Comparison of ENCODE assay signal across 5 worm cellular contexts in genomic region chrV:1575493-1576084, ce11.
A peak's percentile ranks its signal among the peaks of the same experiment; 100 is the strongest.
TF ChIP-seq lines count a peak whose summit lies in the region.

No protein-coding gene starts in this region.

TF ChIP-seq in whole organism, L2 larva, 48 proteins besides CTCF, POLR2A, EP300 and RAD21:
- TF ChIP-seq ceh-82 (tag; optimal IDR thresholded peaks at IDR 0.05; lab: Kevin White, UChicago) (no peak), sem-4 (tag; optimal IDR thresholded peaks at IDR 0.05; lab: Kevin White, UChicago) (no peak), mab-5 (tag; optimal IDR thresholded peaks at IDR 0.05; lab: Kevin White, UChicago) (peak; percentile 65)

TF ChIP-seq in whole organism, early embryonic, 17 proteins besides CTCF, POLR2A, EP300 and RAD21:
- no peak for TF ChIP-seq hnd-1 (tag; optimal IDR thresholded peaks at IDR 0.05; lab: Kevin White, UChicago)
- peak; percentile 22 for TF ChIP-seq ceh-36 (tag; optimal IDR thresholded peaks at IDR 0.05; lab: Kevin White, UChicago)

TF ChIP-seq in whole organism, late embryonic, 69 proteins besides CTCF, POLR2A, EP300 and RAD21:
- TF ChIP-seq ceh-48 (tag; optimal IDR thresholded peaks at IDR 0.05; lab: Kevin White, UChicago) = no peak
- TF ChIP-seq tbx-2 (tag; optimal IDR thresholded peaks at IDR 0.05; lab: Kevin White, UChicago) = no peak
- no peak for TF ChIP-seq unc-42 (tag; optimal IDR thresholded peaks at IDR 0.05; lab: Kevin White, UChicago)
- no peak for TF ChIP-seq C38D4.7 (GFP tag; optimal IDR thresholded peaks at IDR 0.05; lab: Kevin White, UChicago)
- peak; percentile 27 for TF ChIP-seq dmd-4 (tag; optimal IDR thresholded peaks at IDR 0.05; lab: Kevin White, UChicago; ENCODE audit: borderline replicate concordance)
- peak; percentile 92 for TF ChIP-seq unc-55 (GFP tag; optimal IDR thresholded peaks at IDR 0.05; lab: Kevin White, UChicago)
- TF ChIP-seq K02D7.2 (tag; optimal IDR thresholded peaks at IDR 0.05; lab: Kevin White, UChicago) = no peak
- TF ChIP-seq che-1 (tag; optimal IDR thresholded peaks at IDR 0.05; lab: Kevin White, UChicago) = no peak
- peak; percentile 14 for TF ChIP-seq hlh-30 (tag; optimal IDR thresholded peaks at IDR 0.05; lab: Kevin White, UChicago; ENCODE audit: insufficient read depth)
- no peak for TF ChIP-seq ttx-3 (tag; optimal IDR thresholded peaks at IDR 0.05; lab: Kevin White, UChicago)
- no peak for TF ChIP-seq K09A11.1 (tag; optimal IDR thresholded peaks at IDR 0.05; lab: Kevin White, UChicago; ENCODE audit: insufficient read depth)
- TF ChIP-seq pqm-1 (tag; optimal IDR thresholded peaks at IDR 0.05; lab: Kevin White, UChicago) = no peak
- TF ChIP-seq ahr-1 (tag; optimal IDR thresholded peaks at IDR 0.05; lab: Kevin White, UChicago) = no peak
- peak; percentile 6 for TF ChIP-seq ceh-31 (tag; optimal IDR thresholded peaks at IDR 0.05; lab: Kevin White, UChicago)
- no peak for TF ChIP-seq ceh-2 (tag; optimal IDR thresholded peaks at IDR 0.05; lab: Kevin White, UChicago)
- no peak for TF ChIP-seq pat-9 (tag; optimal IDR thresholded peaks at IDR 0.05; lab: Kevin White, UChicago)
- TF ChIP-seq nfya-1 (tag; optimal IDR thresholded peaks at IDR 0.05; lab: Kevin White, UChicago) = peak; percentile 21
- TF ChIP-seq ref-2 (tag; optimal IDR thresholded peaks at IDR 0.05; lab: Kevin White, UChicago) = peak; percentile 21
- no peak for TF ChIP-seq T23F11.4 (GFP tag; optimal IDR thresholded peaks at IDR 0.05; lab: Kevin White, UChicago)
- peak; percentile 16 for TF ChIP-seq rnt-1 (tag; optimal IDR thresholded peaks at IDR 0.05; lab: Kevin White, UChicago)

TF ChIP-seq in whole organism, midembryonic, 9 proteins besides CTCF, POLR2A, EP300 and RAD21:
- TF ChIP-seq klf-2 (GFP tag; conservative IDR thresholded peaks at IDR 0.05; lab: Robert Waterston, UW) (no peak), cog-1 (tag; optimal IDR thresholded peaks at IDR 0.05; lab: Kevin White, UChicago) (no peak), ref-1 (GFP tag; conservative IDR thresholded peaks at IDR 0.05; lab: Robert Waterston, UW) (no peak), ztf-29 (GFP tag; IDR thresholded peaks at IDR 0.05; lab: Robert Waterston, UW) (no peak), T22C8.4 (GFP tag; IDR thresholded peaks at IDR 0.05; lab: Robert Waterston, UW) (no peak), ztf-23 (GFP tag; IDR thresholded peaks at IDR 0.05; lab: Robert Waterston, UW) (0 out of 2 replicates have a peak, but pooled peaks have one; percentile 18), med-1 (GFP tag; optimal IDR thresholded peaks at IDR 0.05; lab: Kevin White, UChicago; ENCODE audit: insufficient read depth) (no peak), tab-1 (GFP tag; IDR thresholded peaks at IDR 0.05; lab: Robert Waterston, UW) (no peak), flt-1 (GFP tag; IDR thresholded peaks at IDR 0.05; lab: Robert Waterston, UW) (peak; percentile 34; the same call in 1 of the 2 replicates)

TF ChIP-seq in whole organism, mixed stage, embryonic, 35 proteins besides CTCF, POLR2A, EP300 and RAD21:
- no peak for TF ChIP-seq elt-3 (tag; optimal IDR thresholded peaks at IDR 0.05; lab: Kevin White, UChicago)
- no peak for TF ChIP-seq ham-2 (GFP tag; optimal IDR thresholded peaks at IDR 0.05; lab: Kevin White, UChicago)
- no peak for TF ChIP-seq lsy-2 (tag; optimal IDR thresholded peaks at IDR 0.05; lab: Kevin White, UChicago)
- TF ChIP-seq blmp-1 (tag; optimal IDR thresholded peaks at IDR 0.05; lab: Kevin White, UChicago) = no peak
- TF ChIP-seq unc-62 (GFP tag; optimal IDR thresholded peaks at IDR 0.05; lab: Kevin White, UChicago) = peak; percentile 86
- TF ChIP-seq ceh-83 (GFP tag; optimal IDR thresholded peaks at IDR 0.05; lab: Kevin White, UChicago) = no peak
- TF ChIP-seq ztf-11 (tag; optimal IDR thresholded peaks at IDR 0.05; lab: Kevin White, UChicago) = no peak
- TF ChIP-seq bed-3 (GFP tag; optimal IDR thresholded peaks at IDR 0.05; lab: Kevin White, UChicago) = no peak
- peak; percentile 46 for TF ChIP-seq unc-120 (tag; optimal IDR thresholded peaks at IDR 0.05; lab: Kevin White, UChicago; ENCODE audit: poor library complexity, severe bottlenecking)
- no peak for TF ChIP-seq nhr-76 (tag; optimal IDR thresholded peaks at IDR 0.05; lab: Kevin White, UChicago)
- TF ChIP-seq zip-8 (tag; optimal IDR thresholded peaks at IDR 0.05; lab: Kevin White, UChicago) = no peak
- TF ChIP-seq drap-1 (GFP tag; optimal IDR thresholded peaks at IDR 0.05; lab: Kevin White, UChicago) = no peak
- peak; percentile 44 for TF ChIP-seq M03D4.4 (tag; optimal IDR thresholded peaks at IDR 0.05; lab: Kevin White, UChicago)
- no peak for TF ChIP-seq ces-1 (GFP tag; optimal IDR thresholded peaks at IDR 0.05; lab: Kevin White, UChicago)
- TF ChIP-seq ceh-43 (GFP tag; optimal IDR thresholded peaks at IDR 0.05; lab: Kevin White, UChicago) = no peak
- no peak for TF ChIP-seq nhr-12 (tag; optimal IDR thresholded peaks at IDR 0.05; lab: Kevin White, UChicago)
- TF ChIP-seq lin-32 (GFP tag; optimal IDR thresholded peaks at IDR 0.05; lab: Kevin White, UChicago) = peak; percentile 52
- no peak for TF ChIP-seq unc-39 (tag; optimal IDR thresholded peaks at IDR 0.05; lab: Kevin White, UChicago)
- TF ChIP-seq sem-2 (GFP tag; optimal IDR thresholded peaks at IDR 0.05; lab: Kevin White, UChicago) = no peak
- peak; percentile 36 for TF ChIP-seq lin-13 (tag; optimal IDR thresholded peaks at IDR 0.05; lab: Kevin White, UChicago)
- no peak for TF ChIP-seq nhr-28 (tag; optimal IDR thresholded peaks at IDR 0.05; lab: Kevin White, UChicago)
- no peak for TF ChIP-seq mls-2 (tag; optimal IDR thresholded peaks at IDR 0.05; lab: Kevin White, UChicago)
- TF ChIP-seq cnd-1 (tag; optimal IDR thresholded peaks at IDR 0.05; lab: Kevin White, UChicago) = peak; percentile 91
- TF ChIP-seq tbx-8 (GFP tag; optimal IDR thresholded peaks at IDR 0.05; lab: Kevin White, UChicago) = no peak
- TF ChIP-seq mab-5 (tag; optimal IDR thresholded peaks at IDR 0.05; lab: Kevin White, UChicago) = peak; percentile 8
- TF ChIP-seq nhr-237 (tag; optimal IDR thresholded peaks at IDR 0.05; lab: Kevin White, UChicago) = no peak
- TF ChIP-seq ceh-39 (tag; optimal IDR thresholded peaks at IDR 0.05; lab: Kevin White, UChicago) = no peak
- TF ChIP-seq nhr-2 (tag; optimal IDR thresholded peaks at IDR 0.05; lab: Kevin White, UChicago) = no peak
- TF ChIP-seq hlh-1 (tag; optimal IDR thresholded peaks at IDR 0.05; lab: Kevin White, UChicago) = peak; percentile 98
- TF ChIP-seq snpc-4 (tag; optimal IDR thresholded peaks at IDR 0.05; lab: Kevin White, UChicago) = no peak
- no peak for TF ChIP-seq pha-4 (tag; optimal IDR thresholded peaks at IDR 0.05; lab: Kevin White, UChicago)
- TF ChIP-seq elt-1 (tag; optimal IDR thresholded peaks at IDR 0.05; lab: Kevin White, UChicago; ENCODE audit: borderline replicate concordance, insufficient read depth) = no peak
- peak; percentile 37 for TF ChIP-seq mep-1 (tag; optimal IDR thresholded peaks at IDR 0.05; lab: Kevin White, UChicago)
- no peak for TF ChIP-seq flh-1 (GFP tag; optimal IDR thresholded peaks at IDR 0.05; lab: Kevin White, UChicago)
- TF ChIP-seq sptf-1 (tag; optimal IDR thresholded peaks at IDR 0.05; lab: Kevin White, UChicago) = no peak
TF ChIP-seq in whole organism, mixed stage, embryonic: peak in this region for 9.

Comparison
In these comparisons a context has a peak if more than half of its experiments do, and no peak if none do; other contexts are left out.
1. Of the 6 proteins assayed by ChIP-seq in both whole organism, late embryonic and whole organism, L2 larva: peak only in whole organism, late embryonic: dmd-4 and unc-55; only in whole organism, L2 larva: none; in both: none; in neither: 4.